Fruit fly (Drosophila melanogaster): ENCODE results near the gene GMF.

The GMF gene

DNA sequence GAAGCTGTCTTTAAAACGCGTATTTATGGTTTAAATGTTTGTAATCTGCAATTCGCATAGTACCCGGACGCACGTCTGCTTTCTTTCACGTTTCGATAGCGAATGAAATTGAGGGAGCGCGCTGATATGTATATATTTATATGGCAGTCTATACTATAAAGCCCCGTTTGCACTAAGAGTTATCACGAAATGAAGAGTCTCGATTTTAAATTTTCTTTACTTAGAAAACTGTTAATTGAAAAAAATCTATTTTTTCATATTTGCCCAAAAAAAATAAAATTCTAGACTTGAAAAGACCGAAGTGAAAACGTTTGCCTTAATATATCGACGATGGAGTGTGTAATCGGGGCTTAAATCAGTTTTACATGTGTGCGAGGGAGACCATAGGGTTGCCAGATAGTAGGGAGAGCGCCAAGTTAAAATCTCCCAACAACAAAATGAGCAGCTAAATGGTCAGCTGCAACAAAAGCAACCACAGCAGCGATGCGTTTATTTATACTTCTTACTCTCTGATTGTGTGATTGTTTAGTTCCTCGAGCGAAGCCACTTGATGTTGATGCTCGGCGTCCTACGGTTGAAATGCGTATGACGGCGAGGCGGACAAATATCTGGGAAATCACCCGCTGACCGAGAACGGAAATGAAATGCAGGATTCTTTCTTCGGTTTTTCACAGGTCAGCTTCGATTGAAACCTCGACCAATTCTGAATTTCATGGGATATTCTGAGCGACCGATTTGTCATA is 22.9 kb upstream of the GMF start, which contains the start of gene cact (continued):
- TF ChIP-seq ind (GFP tag; optimal IDR thresholded peaks at IDR 0.05) (peak; percentile 94), Six4 (GFP tag; optimal IDR thresholded peaks at IDR 0.05) (peak; percentile 86), CG1647 (GFP tag; optimal IDR thresholded peaks at IDR 0.05) (peak; percentile 90), usp (GFP tag; optimal IDR thresholded peaks at IDR 0.05) (no peak), CG42726 (GFP tag; IDR thresholded peaks at IDR 0.05; ENCODE audit: partially characterized antibody) (peak; percentile 45; the same call in 1 of the 2 replicates), CG11504 (tag; optimal IDR thresholded peaks at IDR 0.05) (peak; percentile 91), Hmx (GFP tag; optimal IDR thresholded peaks at IDR 0.05) (peak; percentile 88), CG32767 (GFP tag; IDR thresholded peaks at IDR 0.05) (peak; percentile 87), slp2 (GFP tag; optimal IDR thresholded peaks at IDR 0.05) (peak; percentile 93), Atf6 (GFP tag; IDR thresholded peaks at IDR 0.05) (peak; percentile 89), bigmax (GFP tag; optimal IDR thresholded peaks at IDR 0.05) (peak; percentile 4), pb (GFP tag; optimal IDR thresholded peaks at IDR 0.05) (peak; percentile 73), CG17912 (GFP tag; optimal IDR thresholded peaks at IDR 0.05) (peak; percentile 66), CG10431 (GFP tag; optimal IDR thresholded peaks at IDR 0.05) (peak; percentile 61), CG18262 (tag; optimal IDR thresholded peaks at IDR 0.05) (peak; percentile 94), Nf-YC (tag; optimal IDR thresholded peaks at IDR 0.05) (peak; percentile 84), CG1792 (GFP tag; optimal IDR thresholded peaks at IDR 0.05) (peak; percentile 91), kni (GFP tag; optimal IDR thresholded peaks at IDR 0.05) (peak; percentile 45), CG15696 (tag; optimal IDR thresholded peaks at IDR 0.05) (peak; percentile 88), zen (tag; optimal IDR thresholded peaks at IDR 0.05) (peak; percentile 94), CkIIα-i1 (GFP tag; IDR thresholded peaks at IDR 0.05) (peak; percentile 38; the same call in 1 of the 2 replicates), CG8290 (GFP tag; optimal IDR thresholded peaks at IDR 0.05) (peak; percentile 79), CG8290 (tag; optimal IDR thresholded peaks at IDR 0.05) (peak; percentile 27 to 54), Atf3 (GFP tag; optimal IDR thresholded peaks at IDR 0.05) (peak; percentile 91), amos (GFP tag; IDR thresholded peaks at IDR 0.05; ENCODE audit: partially characterized antibody) (0 out of 2 replicates have a peak, but pooled peaks have one; percentile 30), dimm (GFP tag; IDR thresholded peaks at IDR 0.05) (no peak), D19A (tag; optimal IDR thresholded peaks at IDR 0.05) (peak; percentile 88), NC2α (GFP tag; optimal IDR thresholded peaks at IDR 0.05) (peak; percentile 93), Lpt (GFP tag; optimal IDR thresholded peaks at IDR 0.05) (no peak), CG10267 (tag; optimal IDR thresholded peaks at IDR 0.05) (peak; percentile 90), Sox100B (GFP tag; optimal IDR thresholded peaks at IDR 0.05) (peak; percentile 77), caup (GFP tag; optimal IDR thresholded peaks at IDR 0.05; ENCODE audit: severe bottlenecking) (peak; percentile 89), CoRest (tag; optimal IDR thresholded peaks at IDR 0.05) (peak; percentile 92), CG13424 (tag; optimal IDR thresholded peaks at IDR 0.05) (peak; percentile 92), CG4707 (GFP tag; optimal IDR thresholded peaks at IDR 0.05) (no peak), lab (GFP tag; optimal IDR thresholded peaks at IDR 0.05) (peak; percentile 95), C15 (GFP tag; IDR thresholded peaks at IDR 0.05) (0 out of 3 replicates have a peak, but pooled peaks have one; percentile 53), Myb (GFP tag; optimal IDR thresholded peaks at IDR 0.05) (peak; percentile 82), CG17612 (GFP tag; IDR thresholded peaks at IDR 0.05) (peak; percentile 58; the same call in 1 of the 2 replicates), CG11398 (GFP tag; optimal IDR thresholded peaks at IDR 0.05) (peak; percentile 91), CG4328 (GFP tag; optimal IDR thresholded peaks at IDR 0.05) (peak; percentile 86), cad (GFP tag; optimal IDR thresholded peaks at IDR 0.05) (no peak), Hr51 (GFP tag; optimal IDR thresholded peaks at IDR 0.05) (peak; percentile 92 to 93), Hr78 (GFP tag; optimal IDR thresholded peaks at IDR 0.05) (peak in 1 of 2 experiments; percentile 59), CG9215 (GFP tag; IDR thresholded peaks at IDR 0.05) (peak; percentile 85), CG1233 (GFP tag; optimal IDR thresholded peaks at IDR 0.05) (peak; percentile 77), ap (GFP tag; IDR thresholded peaks at IDR 0.05) (peak; percentile 90), Bteb2 (GFP tag; optimal IDR thresholded peaks at IDR 0.05) (peak; percentile 96), Xrp1 (GFP tag; IDR thresholded peaks at IDR 0.05) (peak; percentile 95)

Data from whole organism, embryonic.